Worm (Caenorhabditis elegans): ENCODE data around the gene utx-1.

Gene utx-1

DNA sequence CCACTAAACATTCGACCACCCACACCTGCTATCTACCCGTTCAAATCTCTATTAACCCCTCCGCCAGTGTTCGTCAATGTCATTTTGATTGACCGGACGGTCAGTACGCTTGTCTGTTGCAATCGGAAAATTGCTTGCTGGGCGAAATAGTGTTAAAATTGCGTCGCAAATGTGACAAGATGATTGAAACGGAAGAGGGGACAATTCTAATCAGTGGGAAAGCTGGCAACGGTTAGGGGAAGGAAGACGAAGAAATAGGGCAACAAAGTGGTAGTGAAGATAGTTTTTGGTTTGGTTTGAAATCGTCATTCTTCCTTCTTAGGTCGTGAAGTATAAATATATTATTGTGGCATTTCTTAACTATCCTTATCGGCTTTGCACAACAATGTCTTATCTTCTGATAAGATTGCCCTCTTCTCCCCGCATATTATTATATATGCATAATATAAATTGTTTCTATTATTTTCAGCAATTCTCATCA is 11.5 kb downstream of the utx-1 start:
- TF ChIP-seq unc-3 (GFP tag; conservative IDR thresholded peaks at IDR 0.05) (no peak), unc-3 (tag; optimal IDR thresholded peaks at IDR 0.05) (no peak), hlh-6 (tag; optimal IDR thresholded peaks at IDR 0.05) (no peak), unc-55 (GFP tag; optimal IDR thresholded peaks at IDR 0.05) (peak; percentile 92), ceh-22 (tag; optimal IDR thresholded peaks at IDR 0.05) (no peak), ceh-14 (tag; optimal IDR thresholded peaks at IDR 0.05) (no peak), elt-2 (tag; optimal IDR thresholded peaks at IDR 0.05) (peak; percentile 84), rnt-1 (tag; optimal IDR thresholded peaks at IDR 0.05) (no peak), pat-9 (tag; optimal IDR thresholded peaks at IDR 0.05) (no peak), ceh-34 (tag; optimal IDR thresholded peaks at IDR 0.05) (no peak), ref-2 (tag; optimal IDR thresholded peaks at IDR 0.05) (no peak), tbx-2 (tag; optimal IDR thresholded peaks at IDR 0.05) (peak; percentile 2), fkh-6 (tag; optimal IDR thresholded peaks at IDR 0.05) (no peak), sdc-2 (tag; optimal IDR thresholded peaks at IDR 0.05) (no peak), dve-1 (tag; optimal IDR thresholded peaks at IDR 0.05) (no peak), nhr-232 (tag; optimal IDR thresholded peaks at IDR 0.05) (no peak), T23F11.4 (GFP tag; optimal IDR thresholded peaks at IDR 0.05) (no peak), K02D7.2 (tag; optimal IDR thresholded peaks at IDR 0.05) (no peak), zip-5 (tag; optimal IDR thresholded peaks at IDR 0.05) (no peak)

- TF ChIP-seq F13H6.1 (tag; optimal IDR thresholded peaks at IDR 0.05) = no peak
- TF ChIP-seq ref-2 (tag; optimal IDR thresholded peaks at IDR 0.05) = peak; percentile 29
- peak; percentile 9 for TF ChIP-seq ceh-31 (tag; optimal IDR thresholded peaks at IDR 0.05)
- peak; percentile 1 for TF ChIP-seq rnt-1 (tag; optimal IDR thresholded peaks at IDR 0.05)
- TF ChIP-seq dmd-4 (tag; optimal IDR thresholded peaks at IDR 0.05; ENCODE audit: borderline replicate concordance) = no peak
- TF ChIP-seq pat-9 (tag; optimal IDR thresholded peaks at IDR 0.05) = no peak
- no peak for TF ChIP-seq hlh-6 (tag; optimal IDR thresholded peaks at IDR 0.05)
- TF ChIP-seq T23F11.4 (GFP tag; optimal IDR thresholded peaks at IDR 0.05) = no peak
- TF ChIP-seq ceh-19 (GFP tag; optimal IDR thresholded peaks at IDR 0.05) = peak; percentile 34
- TF ChIP-seq nfya-1 (tag; optimal IDR thresholded peaks at IDR 0.05) = peak; percentile 28
- peak; percentile 14 for TF ChIP-seq syd-9 (tag; optimal IDR thresholded peaks at IDR 0.05)
- no peak for TF ChIP-seq ets-4 (tag; optimal IDR thresholded peaks at IDR 0.05)
- TF ChIP-seq ceh-9 (tag; optimal IDR thresholded peaks at IDR 0.05) = no peak
These were observed 12.2 kb downstream of the utx-1 start for ce11 chrX:8569159-8569558.

- no peak for TF ChIP-seq F13H6.1 (tag; optimal IDR thresholded peaks at IDR 0.05)
- TF ChIP-seq ceh-24 (tag; optimal IDR thresholded peaks at IDR 0.05) = no peak
- TF ChIP-seq ceh-14 (tag; optimal IDR thresholded peaks at IDR 0.05) = no peak
- no peak for TF ChIP-seq odd-2 (tag; optimal IDR thresholded peaks at IDR 0.05)
- no peak for TF ChIP-seq dve-1 (tag; optimal IDR thresholded peaks at IDR 0.05)
- TF ChIP-seq rnt-1 (tag; optimal IDR thresholded peaks at IDR 0.05) = no peak
These were observed 14.1 kb downstream of the utx-1 start, which contains the start of gene jmjd-3.1 for ce11 chrX:8570997-8571517. jmjd-3.1 (plus strand) TSS chrX:8571047.

- TF ChIP-seq zip-5 (tag; optimal IDR thresholded peaks at IDR 0.05) (no peak), ztf-16 (tag; optimal IDR thresholded peaks at IDR 0.05) (no peak), gmeb-2 (tag; optimal IDR thresholded peaks at IDR 0.05) (no peak), elt-2 (tag; optimal IDR thresholded peaks at IDR 0.05) (no peak)
These were observed 23.3 kb downstream of the utx-1 start, which contains the start of gene F18E9.4 for ce11 chrX:8580217-8580616. F18E9.4 (plus strand) TSS chrX:8580517.

DNA sequence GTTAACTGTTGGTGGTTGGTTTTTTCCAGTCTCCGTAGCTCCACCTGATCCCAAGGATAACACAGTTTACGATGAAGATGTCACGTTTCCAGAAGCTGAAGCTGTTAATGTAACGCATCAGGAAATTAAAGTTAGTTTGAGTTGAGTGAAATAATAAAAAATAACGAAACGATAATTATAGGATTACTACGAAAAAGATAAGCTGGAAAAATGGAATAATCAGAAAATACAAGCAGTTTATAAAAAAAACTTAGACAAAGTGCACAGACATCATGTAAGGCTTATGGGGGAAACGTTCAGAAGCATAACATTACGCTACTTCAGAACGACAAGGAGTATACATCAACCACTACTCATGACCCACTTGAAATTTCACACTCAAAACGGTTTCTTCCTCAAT is 24.5 kb downstream of the utx-1 start, which contains the start of gene F18E9.8:
TSS of gene F18E9.8 (minus strand) at position 101 of the 400 bp plus-strand sequence.
- TF ChIP-seq K02D7.2 (tag; optimal IDR thresholded peaks at IDR 0.05) = no peak
- no peak for TF ChIP-seq elt-4 (tag; optimal IDR thresholded peaks at IDR 0.05)
- no peak for TF ChIP-seq hlh-15 (tag; optimal IDR thresholded peaks at IDR 0.05)
- TF ChIP-seq ahr-1 (tag; optimal IDR thresholded peaks at IDR 0.05) = no peak
- TF ChIP-seq zip-5 (tag; optimal IDR thresholded peaks at IDR 0.05) = no peak
- no peak for TF ChIP-seq mec-3 (tag; optimal IDR thresholded peaks at IDR 0.05; ENCODE audit: borderline replicate concordance)
- TF ChIP-seq unc-86 (tag; optimal IDR thresholded peaks at IDR 0.05) = no peak
- TF ChIP-seq lin-11 (tag; optimal IDR thresholded peaks at IDR 0.05) = no peak
- no peak for TF ChIP-seq odd-2 (tag; optimal IDR thresholded peaks at IDR 0.05)
- no peak for TF ChIP-seq madf-2 (tag; optimal IDR thresholded peaks at IDR 0.05)
- no peak for TF ChIP-seq lim-6 (tag; optimal IDR thresholded peaks at IDR 0.05)
